Fruit fly (Drosophila melanogaster): ENCODE data around the gene Lip1.

dm6 chr2L:10708089-10708488 is 6.7 kb upstream of the Lip1 start:
- TF ChIP-seq CG6792 (GFP tag; optimal IDR thresholded peaks at IDR 0.05) = no peak
- TF ChIP-seq net (GFP tag; optimal IDR thresholded peaks at IDR 0.05) = no peak
- no peak for TF ChIP-seq ss (GFP tag; optimal IDR thresholded peaks at IDR 0.05)
- TF ChIP-seq CG34406 (GFP tag; optimal IDR thresholded peaks at IDR 0.05) = no peak
- TF ChIP-seq Smox (GFP tag; optimal IDR thresholded peaks at IDR 0.05) = no peak
- TF ChIP-seq salr (GFP tag; optimal IDR thresholded peaks at IDR 0.05) = no peak
- TF ChIP-seq CG32006 (GFP tag; optimal IDR thresholded peaks at IDR 0.05) = no peak
- no peak for TF ChIP-seq CG8632 (GFP tag; optimal IDR thresholded peaks at IDR 0.05)
- no peak for TF ChIP-seq topi (GFP tag; optimal IDR thresholded peaks at IDR 0.05)
- no peak for TF ChIP-seq lz (GFP tag; optimal IDR thresholded peaks at IDR 0.05)
- no peak for TF ChIP-seq OdsH (GFP tag; optimal IDR thresholded peaks at IDR 0.05)
- no peak for TF ChIP-seq Eip78C (GFP tag)
- no peak for TF ChIP-seq Gug (GFP tag; IDR thresholded peaks at IDR 0.05)
- no peak for TF ChIP-seq CG6854 (GFP tag; optimal IDR thresholded peaks at IDR 0.05)
